Fruit fly (Drosophila melanogaster) whole organism: ENCODE results near the gene Dnah3.

Experiments used
- CG8478 ChIP-seq: fragments of >200 bp; optimal IDR thresholded peaks from 2 replicates; lab custom pipeline; 2018; ENCODE audit warnings: inconsistent platforms
- Dll ChIP-seq: fragments of >200 bp; optimal IDR thresholded peaks from 2 replicates; lab custom pipeline; 2017
- EcR ChIP-seq, 2 experiments: fragments of >200 bp; optimal IDR thresholded peaks; 2 replicates each; lab custom pipeline; 2017; ENCODE audit warnings: missing biosample characterization in 2 of 2, missing genetic modification characterization in 2 of 2, missing genetic modification reagents in 2 of 2
- pan ChIP-seq: fragments of >200 bp; optimal IDR thresholded peaks from 2 replicates; lab custom pipeline; 2017
- psq ChIP-seq: fragments of >200 bp; optimal IDR thresholded peaks from 2 replicates; lab custom pipeline; 2017
- usp ChIP-seq: fragments of >200 bp; optimal IDR thresholded peaks from 2 replicates; lab custom pipeline; 2017; ENCODE audit warnings: missing biosample characterization, missing genetic modification characterization, mixed read lengths

- TF ChIP-seq psq (lab: Kevin White, UChicago) (no peak), Dll (lab: Kevin White, UChicago) (no peak), usp (GFP tag; lab: Kevin White, UChicago) (no peak), CG8478 (lab: Kevin White, UChicago) (no peak), EcR (GFP tag; optimal IDR thresholded peaks at IDR 0.05; lab: Kevin White, UChicago) (no peak), pan (lab: Kevin White, UChicago) (no peak)
Measured at dm6 chr3L:4920935-4921334, 59.9 kb downstream of the Dnah3 start.
